Fruit fly (Drosophila melanogaster) whole organism, prepupa: ENCODE measurements around the gene Gnmt.
"Not testable (repeated sequence)": the region's sequence is repeated elsewhere in the genome, so short reads cannot be mapped to it uniquely, and the experiment has no call there.

ENCODE experiments used
- Blimp-1 ChIP-seq: fragments of 200-800 bp; sonication (Bioruptor generic); optimal IDR thresholded peaks from 3 replicates; lab custom pipeline; 2017; ENCODE audit warnings: missing biosample characterization, missing genetic modification characterization, mild to moderate bottlenecking, moderate library complexity, missing genetic modification reagents
- CG10631 ChIP-seq: fragments of 200-800 bp; sonication (Bioruptor generic); optimal IDR thresholded peaks from 2 replicates; lab custom pipeline; 2016; ENCODE audit warnings: missing biosample characterization, missing genetic modification characterization
- OdsH ChIP-seq: fragments of 200-800 bp; sonication (Bioruptor generic); optimal IDR thresholded peaks from 3 replicates; lab custom pipeline; 2016; ENCODE audit warnings: missing biosample characterization, missing genetic modification characterization
- Sox15 ChIP-seq: fragments of 200-800 bp; sonication (Bioruptor generic); optimal IDR thresholded peaks from 3 replicates; lab custom pipeline; 2016; ENCODE audit warnings: missing biosample characterization, missing genetic modification characterization

dm6 chr3R:12712178-12713172 lies 38.1 kb downstream of the Gnmt start, which contains the start of gene PolQ:
- TF ChIP-seq CG10631, OdsH, Sox15, Blimp-1 (GFP tag; lab: Kevin White, UChicago): not testable (repeated sequence)
